Worm (Caenorhabditis elegans): ENCODE data around the gene M60.6.

M60.6 gene

ce11 chrX:8294586-8294985 is 42.3 kb upstream of the M60.6 start, which contains the start of gene R09F10.3:
R09F10.3 (plus strand) TSS chrX:8294625.
- TF ChIP-seq mbf-1 (tag; optimal IDR thresholded peaks at IDR 0.05) (no peak), sma-9 (GFP tag; optimal IDR thresholded peaks at IDR 0.05) (no peak), sma-9 (tag; optimal IDR thresholded peaks at IDR 0.05) (no peak), F13H6.1 (tag; optimal IDR thresholded peaks at IDR 0.05) (no peak), sem-4 (tag; optimal IDR thresholded peaks at IDR 0.05) (no peak), ama-1 (optimal IDR thresholded peaks at IDR 0.05) (no peak), ztf-11 (tag; optimal IDR thresholded peaks at IDR 0.05) (no peak), nhr-12 (tag; optimal IDR thresholded peaks at IDR 0.05) (no peak)

ce11 chrX:8286740-8287299 is 34.6 kb upstream of the M60.6 start, which contains the start of gene sec-16A.2:
sec-16A.2 (plus strand) TSS chrX:8287249.
- no peak for TF ChIP-seq alr-1 (tag; optimal IDR thresholded peaks at IDR 0.05)
- peak; percentile 27 for TF ChIP-seq nhr-21 (tag; optimal IDR thresholded peaks at IDR 0.05)
- no peak for TF ChIP-seq mdl-1 (tag; optimal IDR thresholded peaks at IDR 0.05)
- TF ChIP-seq nhr-129 (tag; optimal IDR thresholded peaks at IDR 0.05) = peak; percentile 81
- TF ChIP-seq sma-3 (GFP tag; optimal IDR thresholded peaks at IDR 0.05) = peak; percentile 33
- TF ChIP-seq crh-2 (tag; optimal IDR thresholded peaks at IDR 0.05) = peak; percentile 84
- TF ChIP-seq lin-11 (tag; optimal IDR thresholded peaks at IDR 0.05) = peak; percentile 28
- peak; percentile 50 for TF ChIP-seq lin-13 (GFP tag; optimal IDR thresholded peaks at IDR 0.05)
- TF ChIP-seq sem-4 (tag; optimal IDR thresholded peaks at IDR 0.05) = peak; percentile 58
- TF ChIP-seq sma-9 (GFP tag; optimal IDR thresholded peaks at IDR 0.05) = peak; percentile 60
- TF ChIP-seq sma-9 (tag; optimal IDR thresholded peaks at IDR 0.05) = no peak
- TF ChIP-seq nhr-77 (tag; optimal IDR thresholded peaks at IDR 0.05) = no peak
- TF ChIP-seq mbf-1 (tag; optimal IDR thresholded peaks at IDR 0.05) = no peak
- TF ChIP-seq lin-39 (tag; optimal IDR thresholded peaks at IDR 0.05) = no peak
- peak; percentile 32 for TF ChIP-seq mab-5 (tag; optimal IDR thresholded peaks at IDR 0.05)
- TF ChIP-seq elt-3 (tag; optimal IDR thresholded peaks at IDR 0.05) = no peak
- peak in 1 of 2 experiments; percentile 79 for TF ChIP-seq lsy-2 (tag; optimal IDR thresholded peaks at IDR 0.05)
- peak; percentile 67 for TF ChIP-seq F13H6.1 (tag; optimal IDR thresholded peaks at IDR 0.05)
- TF ChIP-seq skn-1 (tag; optimal IDR thresholded peaks at IDR 0.05) = no peak
- peak; percentile 66 for TF ChIP-seq C34F6.9 (tag; optimal IDR thresholded peaks at IDR 0.05)
- no peak for TF ChIP-seq nhr-23 (tag; optimal IDR thresholded peaks at IDR 0.05)
- TF ChIP-seq gmeb-1 (tag; optimal IDR thresholded peaks at IDR 0.05) = peak; percentile 3
- no peak for TF ChIP-seq nhr-12 (tag; optimal IDR thresholded peaks at IDR 0.05)
- TF ChIP-seq ceh-16 (tag; optimal IDR thresholded peaks at IDR 0.05) = no peak
- TF ChIP-seq snpc-4 (tag; optimal IDR thresholded peaks at IDR 0.05) = peak; percentile 31
- peak; percentile 82 for TF ChIP-seq unc-55 (GFP tag; optimal IDR thresholded peaks at IDR 0.05)
- TF ChIP-seq fos-1 (tag; optimal IDR thresholded peaks at IDR 0.05) = peak; percentile 58
- no peak for TF ChIP-seq nhr-11 (tag; optimal IDR thresholded peaks at IDR 0.05)

DNA sequence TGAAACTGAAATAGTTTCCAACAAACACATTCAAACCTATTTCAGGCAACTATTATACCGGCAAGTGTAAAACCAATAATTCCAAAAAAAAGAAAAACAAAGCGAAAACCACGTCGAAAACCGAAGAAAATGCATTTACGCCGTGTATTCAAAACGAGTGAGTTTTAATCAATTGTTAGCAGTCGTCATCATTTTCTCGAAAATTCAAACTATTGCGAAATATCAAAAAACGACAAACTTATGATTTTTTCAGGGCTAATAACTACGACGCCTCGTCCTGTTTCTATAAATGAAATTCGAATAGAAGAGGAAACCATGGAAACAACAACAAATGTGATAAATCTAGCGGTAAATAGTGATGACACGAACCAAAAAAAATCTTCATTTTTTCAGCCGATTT is 33.9 kb upstream of the M60.6 start:
- TF ChIP-seq nhr-23 (tag; optimal IDR thresholded peaks at IDR 0.05) (no peak), unc-55 (GFP tag; optimal IDR thresholded peaks at IDR 0.05) (peak; percentile 50)

- no peak for TF ChIP-seq sma-9 (GFP tag; optimal IDR thresholded peaks at IDR 0.05)
- TF ChIP-seq sma-9 (tag; optimal IDR thresholded peaks at IDR 0.05) = no peak
- no peak for TF ChIP-seq nhr-11 (tag; optimal IDR thresholded peaks at IDR 0.05)
- no peak for TF ChIP-seq lin-39 (tag; optimal IDR thresholded peaks at IDR 0.05)
- TF ChIP-seq mdl-1 (tag; optimal IDR thresholded peaks at IDR 0.05) = no peak
- no peak for TF ChIP-seq aly-2 (tag; optimal IDR thresholded peaks at IDR 0.05)
- no peak for TF ChIP-seq crh-2 (tag; optimal IDR thresholded peaks at IDR 0.05)
- TF ChIP-seq dmd-4 (tag; optimal IDR thresholded peaks at IDR 0.05) = no peak
- no peak for TF ChIP-seq mbf-1 (tag; optimal IDR thresholded peaks at IDR 0.05)
- no peak for TF ChIP-seq peb-1 (tag; optimal IDR thresholded peaks at IDR 0.05)
- no peak for TF ChIP-seq C34F6.9 (tag; optimal IDR thresholded peaks at IDR 0.05)
- TF ChIP-seq elt-1 (tag; optimal IDR thresholded peaks at IDR 0.05) = no peak
- no peak for TF ChIP-seq F13H6.1 (tag; optimal IDR thresholded peaks at IDR 0.05)
- TF ChIP-seq nhr-23 (tag; optimal IDR thresholded peaks at IDR 0.05) = no peak
- TF ChIP-seq ama-1 (optimal IDR thresholded peaks at IDR 0.05) = no peak
- no peak for TF ChIP-seq mab-5 (tag; optimal IDR thresholded peaks at IDR 0.05)
- no peak for TF ChIP-seq unc-39 (tag; optimal IDR thresholded peaks at IDR 0.05)
- no peak for TF ChIP-seq ceh-16 (tag; optimal IDR thresholded peaks at IDR 0.05)
These were observed 33.0 kb upstream of the M60.6 start, which contains the start of the genes fis-2 and F13B9.2 for ce11 chrX:8285169-8285796. fis-2 (minus strand) TSS chrX:8285219. F13B9.2 (plus strand) TSS chrX:8285683.

Data from whole organism, L2 larva.